Worm (Caenorhabditis elegans): ENCODE data around the gene rhi-1.

The rhi-1 gene

DNA sequence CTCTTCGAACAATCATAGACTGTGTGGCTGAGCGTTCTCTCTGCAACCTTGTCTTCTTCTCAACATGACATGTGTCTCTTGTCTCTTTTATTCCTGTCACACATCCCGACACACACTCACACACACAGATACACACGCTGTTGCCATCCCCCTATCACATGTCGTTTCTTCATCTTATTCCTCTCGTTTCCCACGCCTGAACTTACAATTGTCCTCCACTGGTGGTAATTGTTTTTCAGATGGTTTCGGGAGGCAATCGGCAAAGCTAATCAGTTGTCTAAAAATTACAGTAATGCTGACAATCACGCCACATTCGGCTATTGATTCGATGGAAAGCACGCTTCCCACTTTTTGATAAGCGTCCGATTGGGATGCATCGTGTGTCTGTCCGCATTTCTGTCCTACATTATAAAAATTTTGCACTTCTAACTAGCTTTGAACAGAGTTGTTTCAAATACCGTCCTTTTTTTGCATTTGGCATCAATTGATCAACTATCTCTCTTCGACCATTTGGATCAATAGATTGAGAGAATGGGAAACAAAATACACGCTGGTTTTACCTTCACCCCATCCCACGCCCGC lies 23.9 kb downstream of the rhi-1 start, which contains the start of gene nhr-35 (continued):
- TF ChIP-seq unc-62 (GFP tag; optimal IDR thresholded peaks at IDR 0.05) = peak; percentile 94
- peak; percentile 66 for TF ChIP-seq tlf-1 (GFP tag; optimal IDR thresholded peaks at IDR 0.05)
- TF ChIP-seq dox-1 (GFP tag; IDR thresholded peaks at IDR 0.05) = peak; percentile 88
- TF ChIP-seq attf-6 (GFP tag; IDR thresholded peaks at IDR 0.05) = no peak
- TF ChIP-seq efl-1 (GFP tag; optimal IDR thresholded peaks at IDR 0.05) = no peak
- TF ChIP-seq lin-40 (tag; optimal IDR thresholded peaks at IDR 0.05) = peak; percentile 81
- peak; percentile 53 for TF ChIP-seq madf-10 (tag; optimal IDR thresholded peaks at IDR 0.05)
- no peak for TF ChIP-seq F57A8.1 (GFP tag; optimal IDR thresholded peaks at IDR 0.05)
- TF ChIP-seq ceh-27 (GFP tag; optimal IDR thresholded peaks at IDR 0.05) = peak; percentile 54
- TF ChIP-seq let-526 (GFP tag; IDR thresholded peaks at IDR 0.05) = peak; percentile 69; the same call in 1 of the 2 replicates
- no peak for TF ChIP-seq B0019.2 (GFP tag; conservative IDR thresholded peaks at IDR 0.05)
- 0 out of 2 replicates have a peak, but pooled peaks have one; percentile 26 for TF ChIP-seq pbrm-1 (GFP tag; IDR thresholded peaks at IDR 0.05)
- TF ChIP-seq cebp-1 (GFP tag; IDR thresholded peaks at IDR 0.05) = 0 out of 2 replicates have a peak, but pooled peaks have one; percentile 36
- TF ChIP-seq cebp-1 (tag; optimal IDR thresholded peaks at IDR 0.05) = peak; percentile 78
- TF ChIP-seq him-1 (tag; optimal IDR thresholded peaks at IDR 0.05) = no peak
- TF ChIP-seq sptf-2 (GFP tag; optimal IDR thresholded peaks at IDR 0.05) = no peak
- peak; percentile 4 for TF ChIP-seq F23B12.7 (tag; optimal IDR thresholded peaks at IDR 0.05; ENCODE audit: insufficient read depth)
- TF ChIP-seq Y53F4B.3 (GFP tag; IDR thresholded peaks at IDR 0.05) = no peak
- peak; percentile 86 for TF ChIP-seq ztf-22 (GFP tag; optimal IDR thresholded peaks at IDR 0.05)
- no peak for TF ChIP-seq sdz-38 (tag; optimal IDR thresholded peaks at IDR 0.05)
- no peak for TF ChIP-seq hsf-1 (GFP tag; IDR thresholded peaks at IDR 0.05)
- TF ChIP-seq madf-8 (GFP tag; conservative IDR thresholded peaks at IDR 0.05) = no peak
- no peak for TF ChIP-seq nhr-120 (GFP tag; IDR thresholded peaks at IDR 0.05)
- TF ChIP-seq ceh-58 (GFP tag; IDR thresholded peaks at IDR 0.05) = no peak
- peak; percentile 40; the same call in 1 of the 2 replicates for TF ChIP-seq lir-1 (GFP tag; conservative IDR thresholded peaks at IDR 0.05)
- TF ChIP-seq Y79H2A.3 (GFP tag; conservative IDR thresholded peaks at IDR 0.05) = no peak
- no peak for TF ChIP-seq C17E4.6 (GFP tag; IDR thresholded peaks at IDR 0.05)
- TF ChIP-seq tbx-9 (tag; optimal IDR thresholded peaks at IDR 0.05; ENCODE audit: borderline replicate concordance) = no peak
- peak; percentile 90 for TF ChIP-seq F22D6.2 (tag; optimal IDR thresholded peaks at IDR 0.05)
- TF ChIP-seq F39B2.1 (GFP tag; IDR thresholded peaks at IDR 0.05) = no peak
- peak; percentile 5 for TF ChIP-seq ZK185.1 (tag; optimal IDR thresholded peaks at IDR 0.05; ENCODE audit: poor library complexity, severe bottlenecking)
- 0 out of 2 replicates have a peak, but pooled peaks have one; percentile 26 for TF ChIP-seq egl-44 (GFP tag; IDR thresholded peaks at IDR 0.05)
- TF ChIP-seq let-607 (tag; optimal IDR thresholded peaks at IDR 0.05) = peak; percentile 84
- TF ChIP-seq hlh-26 (GFP tag; conservative IDR thresholded peaks at IDR 0.05) = no peak
- TF ChIP-seq ekl-4 (GFP tag; IDR thresholded peaks at IDR 0.05) = 0 out of 2 replicates have a peak, but pooled peaks have one; percentile 30
- TF ChIP-seq repo-1 (tag; optimal IDR thresholded peaks at IDR 0.05) = peak; percentile 63
- peak; percentile 44; the same call in 1 of the 2 replicates for TF ChIP-seq C06A6.2 (GFP tag; conservative IDR thresholded peaks at IDR 0.05)
- peak; percentile 60 for TF ChIP-seq tbp1 (GFP tag; optimal IDR thresholded peaks at IDR 0.05)
- no peak for TF ChIP-seq mes-4 (tag; optimal IDR thresholded peaks at IDR 0.05)
- no peak for TF ChIP-seq bed-2 (GFP tag; IDR thresholded peaks at IDR 0.05)
- TF ChIP-seq B0336.3 (GFP tag; IDR thresholded peaks at IDR 0.05) = peak; percentile 69
- no peak for TF ChIP-seq ama-1 (optimal IDR thresholded peaks at IDR 0.05)
- no peak for TF ChIP-seq ama-1 (GFP tag; optimal IDR thresholded peaks at IDR 0.05)
- TF ChIP-seq lsy-27 (tag; optimal IDR thresholded peaks at IDR 0.05; ENCODE audit: borderline replicate concordance, insufficient read depth) = no peak
- no peak for TF ChIP-seq snpc-3.4 (tag; optimal IDR thresholded peaks at IDR 0.05)
- TF ChIP-seq ccch-3 (GFP tag; optimal IDR thresholded peaks at IDR 0.05) = no peak
- peak; percentile 63 for TF ChIP-seq attf-5 (GFP tag; optimal IDR thresholded peaks at IDR 0.05)
